Fruit fly (Drosophila melanogaster): Measurements from ENCODE around the gene CG14406.

dm6 chrX:14866911-14867310, 43.7 kb downstream of the CG14406 start:
- TF ChIP-seq usp (GFP tag; optimal IDR thresholded peaks at IDR 0.05) (no peak), Hr78 (GFP tag; optimal IDR thresholded peaks at IDR 0.05) (no peak), br (GFP tag; optimal IDR thresholded peaks at IDR 0.05) (no peak), CrebA (GFP tag; optimal IDR thresholded peaks at IDR 0.05; ENCODE audit: borderline replicate concordance) (no peak), HLH106 (tag; optimal IDR thresholded peaks at IDR 0.05) (no peak), Myc (optimal IDR thresholded peaks at IDR 0.05) (no peak), Hr83 (GFP tag; optimal IDR thresholded peaks at IDR 0.05; ENCODE audit: poor library complexity, severe bottlenecking) (no peak), h (GFP tag; optimal IDR thresholded peaks at IDR 0.05) (no peak), Jra (GFP tag; optimal IDR thresholded peaks at IDR 0.05) (no peak)

Data from whole organism, wandering third instar larva.